Worm (Caenorhabditis elegans): ENCODE data around the gene nhr-286.
"Not testable (repeated sequence)": the region's sequence is repeated elsewhere in the genome, so short reads cannot be mapped to it uniquely, and the experiment has no call there.

nhr-286 gene

DNA sequence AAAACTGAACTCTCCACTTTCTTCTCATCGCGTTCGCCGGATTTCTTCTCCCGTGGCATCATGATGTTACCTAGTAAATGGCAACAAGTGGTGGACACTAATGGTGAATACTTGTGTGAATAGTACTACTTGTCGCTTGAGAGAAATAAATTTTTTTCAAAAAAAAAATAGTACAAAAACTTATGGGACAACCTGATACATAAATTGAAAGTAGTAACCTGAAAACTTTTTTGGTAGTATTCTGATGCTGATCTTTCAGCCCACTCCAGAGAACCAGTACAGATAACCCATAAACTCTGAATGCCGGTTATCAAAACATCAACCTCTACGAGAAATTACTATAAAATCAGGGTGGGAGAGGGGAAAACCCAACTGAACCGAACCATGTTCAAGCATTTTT lies 33.6 kb downstream of the nhr-286 start, which contains the start of gene Y57E12AL.2:
Y57E12AL.2 (plus strand) TSS at position 301 of the 400 bp plus-strand sequence.
- TF ChIP-seq mdl-1, ZK546.5, jun-1 (tag; optimal IDR thresholded peaks at IDR 0.05): not testable (repeated sequence)

DNA sequence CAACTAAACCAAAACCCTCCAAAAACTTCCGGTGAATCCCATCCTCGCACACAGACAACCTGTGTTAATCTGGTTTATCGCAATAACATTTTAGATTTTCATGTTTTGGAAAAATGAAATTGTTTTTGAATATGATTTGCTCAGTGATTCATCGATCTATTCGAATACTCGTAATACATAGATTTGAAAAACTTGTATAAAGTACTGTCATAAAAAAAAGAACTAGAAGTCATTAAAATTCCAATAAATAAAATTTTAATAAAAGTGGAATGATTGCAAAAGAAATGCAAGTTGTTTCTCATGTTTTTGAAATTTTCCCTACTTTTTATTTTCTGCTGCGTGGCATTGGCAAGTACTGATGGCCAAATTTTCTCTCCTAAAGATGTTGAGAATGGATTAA lies 36.8 kb downstream of the nhr-286 start, which contains the start of gene spig-8:
spig-8 (plus strand) TSS at position 301 of the 400 bp plus-strand sequence.
- no peak for TF ChIP-seq nhr-23 (tag; optimal IDR thresholded peaks at IDR 0.05)
- TF ChIP-seq elt-1 (tag; optimal IDR thresholded peaks at IDR 0.05) = no peak
- no peak for TF ChIP-seq ceh-16 (tag; optimal IDR thresholded peaks at IDR 0.05)
- no peak for TF ChIP-seq fos-1 (tag; optimal IDR thresholded peaks at IDR 0.05)
- no peak for TF ChIP-seq nhr-11 (tag; optimal IDR thresholded peaks at IDR 0.05)
- TF ChIP-seq nfya-1 (tag; optimal IDR thresholded peaks at IDR 0.05; ENCODE audit: insufficient read depth) = no peak
- TF ChIP-seq elt-2 (tag; optimal IDR thresholded peaks at IDR 0.05) = no peak
- no peak for TF ChIP-seq nhr-43 (tag; optimal IDR thresholded peaks at IDR 0.05; ENCODE audit: poor library complexity, severe bottlenecking)
- no peak for TF ChIP-seq lin-15B (tag; optimal IDR thresholded peaks at IDR 0.05)
- TF ChIP-seq nhr-237 (tag; optimal IDR thresholded peaks at IDR 0.05) = no peak
- no peak for TF ChIP-seq aly-2 (tag; optimal IDR thresholded peaks at IDR 0.05)
- TF ChIP-seq R02D3.7 (tag; optimal IDR thresholded peaks at IDR 0.05) = no peak
- no peak for TF ChIP-seq fkh-10 (GFP tag; optimal IDR thresholded peaks at IDR 0.05)
- no peak for TF ChIP-seq unc-39 (tag; optimal IDR thresholded peaks at IDR 0.05)
- no peak for TF ChIP-seq nhr-77 (tag; optimal IDR thresholded peaks at IDR 0.05)
- TF ChIP-seq nhr-12 (tag; optimal IDR thresholded peaks at IDR 0.05) = no peak
- no peak for TF ChIP-seq egl-5 (tag; optimal IDR thresholded peaks at IDR 0.05)
- no peak for TF ChIP-seq ceh-28 (tag; optimal IDR thresholded peaks at IDR 0.05)
- no peak for TF ChIP-seq eor-1 (tag; optimal IDR thresholded peaks at IDR 0.05)
- no peak for TF ChIP-seq nhr-67 (tag; optimal IDR thresholded peaks at IDR 0.05)

DNA sequence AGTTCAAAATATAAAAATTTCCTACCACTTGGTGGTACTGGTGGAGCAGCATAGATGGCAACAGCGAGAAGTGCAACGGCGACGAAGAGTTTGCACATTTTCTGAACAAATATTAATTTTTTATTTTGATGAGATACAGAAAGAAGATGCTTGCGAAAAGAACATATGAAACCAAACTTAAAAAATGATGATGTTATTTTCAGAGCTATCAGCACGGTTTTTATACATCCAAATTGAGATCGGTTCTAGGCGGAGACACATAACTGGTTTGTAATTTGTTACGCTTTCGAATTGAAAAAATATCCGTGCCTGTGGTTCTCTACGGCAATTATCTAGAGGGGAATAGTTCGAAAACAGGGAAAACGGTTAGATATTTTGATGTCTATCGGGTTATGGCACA lies 38.3 kb downstream of the nhr-286 start, which contains the start of gene txt-17:
txt-17 (minus strand) TSS at position 101 of the 400 bp plus-strand sequence.
- TF ChIP-seq elt-3 (tag; optimal IDR thresholded peaks at IDR 0.05) (no peak), tbx-2 (tag; optimal IDR thresholded peaks at IDR 0.05) (no peak), daf-12 (tag; optimal IDR thresholded peaks at IDR 0.05) (no peak), fkh-2 (tag; optimal IDR thresholded peaks at IDR 0.05) (no peak), nhr-25 (tag; optimal IDR thresholded peaks at IDR 0.05) (no peak), unc-39 (tag; optimal IDR thresholded peaks at IDR 0.05) (no peak), egl-27 (tag; optimal IDR thresholded peaks at IDR 0.05) (no peak), fkh-10 (GFP tag; optimal IDR thresholded peaks at IDR 0.05) (no peak), eor-1 (tag; optimal IDR thresholded peaks at IDR 0.05) (no peak), ztf-11 (tag; optimal IDR thresholded peaks at IDR 0.05) (no peak), fos-1 (tag; optimal IDR thresholded peaks at IDR 0.05) (no peak), nhr-11 (tag; optimal IDR thresholded peaks at IDR 0.05) (no peak), ztf-4 (tag; optimal IDR thresholded peaks at IDR 0.05) (no peak), pha-4 (tag; optimal IDR thresholded peaks at IDR 0.05) (no peak), elt-2 (tag; optimal IDR thresholded peaks at IDR 0.05) (no peak), nhr-237 (tag; optimal IDR thresholded peaks at IDR 0.05) (no peak), lin-39 (tag; optimal IDR thresholded peaks at IDR 0.05) (no peak), nhr-43 (tag; optimal IDR thresholded peaks at IDR 0.05; ENCODE audit: poor library complexity, severe bottlenecking) (no peak), sea-2 (GFP tag; optimal IDR thresholded peaks at IDR 0.05) (no peak)

DNA sequence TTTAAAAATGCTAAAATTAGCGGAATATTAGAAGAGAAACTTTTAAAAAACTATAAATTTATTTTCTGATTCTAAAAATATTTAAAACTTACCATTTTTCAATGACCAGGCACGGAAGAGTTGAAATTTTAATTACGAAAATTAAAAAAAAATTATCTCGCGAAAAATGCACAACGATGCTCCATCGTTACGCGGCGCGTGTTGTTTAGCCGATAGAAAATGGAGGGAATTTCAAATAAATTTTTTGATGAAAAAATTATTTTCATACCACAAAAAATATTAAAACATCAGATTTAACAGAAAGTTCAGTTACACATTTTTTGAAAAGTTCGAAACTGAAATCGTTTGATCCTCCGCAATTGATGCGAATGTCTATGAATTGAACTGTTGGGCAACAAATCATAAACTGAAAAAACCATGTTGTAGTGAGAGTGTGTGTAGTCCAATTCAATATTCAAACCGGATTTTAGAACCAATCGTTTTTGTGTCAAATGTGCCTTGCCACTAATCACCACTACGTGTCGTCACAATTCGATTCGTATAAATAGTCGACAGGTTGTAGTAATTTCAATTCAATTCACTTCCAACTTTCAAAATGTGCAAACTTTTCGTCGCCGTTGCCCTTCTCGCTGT lies 40.2 kb downstream of the nhr-286 start, which contains the start of the genes tofu-2 and spig-1:
tofu-2 (minus strand) TSS at position 116 of the 633 bp plus-strand sequence.
spig-1 (plus strand) TSS at position 583 of the 633 bp plus-strand sequence.
- TF ChIP-seq ztf-4 (tag; optimal IDR thresholded peaks at IDR 0.05) = no peak
- no peak for TF ChIP-seq ZK546.5 (tag; optimal IDR thresholded peaks at IDR 0.05)
- no peak for TF ChIP-seq lin-15B (tag; optimal IDR thresholded peaks at IDR 0.05)
- no peak for TF ChIP-seq unc-62 (GFP tag; optimal IDR thresholded peaks at IDR 0.05)
- no peak for TF ChIP-seq nfya-1 (tag; optimal IDR thresholded peaks at IDR 0.05; ENCODE audit: insufficient read depth)
- no peak for TF ChIP-seq fkh-2 (tag; optimal IDR thresholded peaks at IDR 0.05)
- TF ChIP-seq tbx-2 (tag; optimal IDR thresholded peaks at IDR 0.05) = no peak
- no peak for TF ChIP-seq pqm-1 (tag; optimal IDR thresholded peaks at IDR 0.05)
- TF ChIP-seq ama-1 (optimal IDR thresholded peaks at IDR 0.05) = no peak
- no peak for TF ChIP-seq egl-5 (tag; optimal IDR thresholded peaks at IDR 0.05)
- TF ChIP-seq mdl-1 (tag; optimal IDR thresholded peaks at IDR 0.05) = no peak
- no peak for TF ChIP-seq ceh-9 (tag; optimal IDR thresholded peaks at IDR 0.05)
- no peak for TF ChIP-seq ceh-16 (tag; optimal IDR thresholded peaks at IDR 0.05)
- TF ChIP-seq ceh-82 (tag; optimal IDR thresholded peaks at IDR 0.05) = no peak
- no peak for TF ChIP-seq elt-3 (tag; optimal IDR thresholded peaks at IDR 0.05)
- TF ChIP-seq nhr-77 (tag; optimal IDR thresholded peaks at IDR 0.05) = no peak
